Worm (Caenorhabditis elegans): Measurements from ENCODE around the gene K03A11.6.

Gene K03A11.6

ce11 chrX:13100410-13100809 is 44.8 kb downstream of the K03A11.6 start, which contains the start of gene R03G8.6:
Gene R03G8.6 (minus strand): TSS chrX:13100510.
- no peak for TF ChIP-seq W03F9.2 (tag; optimal IDR thresholded peaks at IDR 0.05)
- no peak for TF ChIP-seq dao-5 (tag; optimal IDR thresholded peaks at IDR 0.05)
- no peak for TF ChIP-seq him-1 (tag; optimal IDR thresholded peaks at IDR 0.05)

- no peak for TF ChIP-seq W03F9.2 (tag; optimal IDR thresholded peaks at IDR 0.05)
- no peak for TF ChIP-seq him-1 (tag; optimal IDR thresholded peaks at IDR 0.05)
- no peak for TF ChIP-seq dao-5 (tag; optimal IDR thresholded peaks at IDR 0.05)
Observed at ce11 chrX:13102838-13103237, 47.2 kb downstream of the K03A11.6 start.

- TF ChIP-seq him-1 (tag; optimal IDR thresholded peaks at IDR 0.05) (no peak), dao-5 (tag; optimal IDR thresholded peaks at IDR 0.05) (no peak)
Observed at ce11 chrX:13104966-13105365, 49.3 kb downstream of the K03A11.6 start, which contains the start of gene F17H10.1. Gene F17H10.1 (plus strand): TSS chrX:13105241.

ce11 chrX:13106177-13106761 is 50.6 kb downstream of the K03A11.6 start:
- TF ChIP-seq W03F9.2 (tag; optimal IDR thresholded peaks at IDR 0.05) (no peak), dao-5 (tag; optimal IDR thresholded peaks at IDR 0.05) (no peak), him-1 (tag; optimal IDR thresholded peaks at IDR 0.05) (no peak)
